Fruit fly (Drosophila melanogaster): ENCODE measurements around the gene CG43448.

- TF ChIP-seq Pif1A (GFP tag; optimal IDR thresholded peaks at IDR 0.05) (no peak), D1 (tag; optimal IDR thresholded peaks at IDR 0.05) (no peak), CG8301 (tag; optimal IDR thresholded peaks at IDR 0.05) (no peak)
Observed at dm6 chr3R:30237634-30238033, at the start of gene CG43448.

Data from whole organism, pupa.